Worm (Caenorhabditis elegans): ENCODE results near the gene cat-4.

The cat-4 gene

DNA sequence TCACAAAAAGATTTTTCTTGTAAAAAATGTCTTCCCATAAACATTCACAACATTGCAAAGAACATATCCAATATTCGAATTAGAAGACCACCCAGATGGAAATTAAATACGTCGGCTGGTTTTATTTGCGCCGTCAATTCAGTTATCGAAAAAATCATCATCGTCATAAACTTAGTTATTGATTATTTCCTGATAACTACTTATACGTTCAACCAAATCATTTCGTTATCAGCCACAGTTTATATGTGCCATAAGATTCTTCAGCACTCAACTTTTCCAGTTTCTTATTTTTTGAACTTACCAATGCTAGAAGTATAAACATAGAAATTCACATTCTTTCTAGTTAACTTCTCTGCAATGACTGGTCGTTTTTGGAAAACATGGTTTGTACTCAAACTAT is 16.0 kb downstream of the cat-4 start:
- TF ChIP-seq dao-5 (tag; optimal IDR thresholded peaks at IDR 0.05) (no peak), him-1 (tag; optimal IDR thresholded peaks at IDR 0.05) (no peak), W03F9.2 (tag; optimal IDR thresholded peaks at IDR 0.05) (no peak)

DNA sequence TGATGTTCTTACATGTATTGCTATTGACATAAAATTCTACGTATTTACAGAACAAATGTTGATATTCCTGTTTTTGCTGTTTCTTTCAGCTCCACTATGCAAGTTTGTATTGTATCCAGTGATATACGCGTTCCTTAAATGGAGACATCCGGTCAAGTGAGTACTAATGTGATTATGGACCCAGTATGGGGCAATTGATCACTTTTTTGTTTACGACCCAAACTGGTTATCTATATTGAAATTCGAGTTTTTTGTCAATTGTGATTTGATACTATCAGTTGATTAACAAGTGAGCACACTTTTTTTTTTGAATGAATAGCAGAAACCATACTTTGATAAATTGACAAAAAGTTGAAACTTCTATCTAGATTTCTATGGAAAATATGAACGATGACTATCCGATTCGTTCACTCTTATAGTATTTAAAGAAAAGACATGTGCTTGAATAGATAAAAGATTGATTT is 17.2 kb downstream of the cat-4 start, which contains the start of gene T21C9.6:
T21C9.6 (plus strand) TSS at position 51 of the 464 bp plus-strand sequence.
- TF ChIP-seq him-1 (tag; optimal IDR thresholded peaks at IDR 0.05) (no peak), W03F9.2 (tag; optimal IDR thresholded peaks at IDR 0.05) (no peak), dao-5 (tag; optimal IDR thresholded peaks at IDR 0.05) (no peak)

DNA sequence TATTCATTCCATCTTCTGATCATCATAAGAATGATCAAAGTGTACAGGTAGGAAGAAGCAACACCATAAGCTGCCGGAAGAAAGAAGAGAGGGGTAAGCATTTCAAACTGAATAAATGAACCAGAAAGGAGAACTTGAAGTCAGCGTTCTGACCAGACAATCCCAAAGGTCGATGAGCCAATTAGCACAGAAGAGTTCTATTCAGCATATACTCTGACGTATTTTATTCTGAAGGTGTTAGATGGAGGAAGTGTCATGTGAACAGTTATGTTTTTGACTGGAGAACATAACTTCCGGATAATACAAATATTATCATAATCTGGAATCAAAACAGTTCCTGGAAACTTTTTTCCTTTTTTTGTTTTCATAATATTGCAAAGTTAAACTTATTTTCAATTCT is 24.0 kb downstream of the cat-4 start, which contains the start of gene srg-32:
srg-32 (minus strand) TSS at position 101 of the 400 bp plus-strand sequence.
- no peak for TF ChIP-seq W03F9.2 (tag; optimal IDR thresholded peaks at IDR 0.05)
- TF ChIP-seq dao-5 (tag; optimal IDR thresholded peaks at IDR 0.05), result no peak
- no peak for TF ChIP-seq him-1 (tag; optimal IDR thresholded peaks at IDR 0.05)

DNA sequence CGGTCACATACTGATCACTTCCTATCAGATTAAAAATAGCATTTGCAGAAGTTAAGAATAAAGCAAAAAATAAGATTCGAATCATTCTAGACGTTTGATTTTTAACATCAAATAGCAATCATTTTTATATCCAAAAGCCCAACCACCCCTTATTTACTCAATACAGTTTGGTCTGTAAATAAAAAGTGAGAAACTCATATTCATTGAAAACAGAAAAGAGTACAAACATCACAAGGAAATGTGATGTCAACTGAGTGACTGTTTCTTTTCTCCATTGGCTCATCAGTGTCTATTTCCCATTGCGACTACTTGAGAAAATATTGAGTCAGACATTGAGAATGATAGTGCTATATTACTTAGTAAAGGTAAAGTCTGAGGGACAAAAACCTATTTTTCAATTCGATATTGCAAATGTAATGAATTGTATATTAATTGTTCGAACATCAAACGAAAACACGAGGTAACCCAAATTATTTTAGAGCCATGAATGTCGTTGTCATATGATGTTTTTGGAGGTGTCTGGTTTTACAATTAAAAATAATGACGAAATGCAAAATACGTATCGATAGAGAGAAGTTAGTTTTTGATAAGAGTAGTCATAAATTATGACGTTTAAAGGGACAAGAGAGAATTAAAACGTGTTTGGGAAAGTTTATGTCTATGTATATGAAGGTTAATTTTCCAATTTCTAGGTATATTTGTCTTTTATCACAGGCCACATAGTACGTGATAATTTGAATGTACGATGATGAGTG is 25.3 kb downstream of the cat-4 start, which contains the start of gene ttr-23:
ttr-23 (minus strand) TSS at position 87 of the 755 bp plus-strand sequence.
- TF ChIP-seq dao-5 (tag; optimal IDR thresholded peaks at IDR 0.05) (no peak), W03F9.2 (tag; optimal IDR thresholded peaks at IDR 0.05) (no peak), him-1 (tag; optimal IDR thresholded peaks at IDR 0.05) (no peak)

DNA sequence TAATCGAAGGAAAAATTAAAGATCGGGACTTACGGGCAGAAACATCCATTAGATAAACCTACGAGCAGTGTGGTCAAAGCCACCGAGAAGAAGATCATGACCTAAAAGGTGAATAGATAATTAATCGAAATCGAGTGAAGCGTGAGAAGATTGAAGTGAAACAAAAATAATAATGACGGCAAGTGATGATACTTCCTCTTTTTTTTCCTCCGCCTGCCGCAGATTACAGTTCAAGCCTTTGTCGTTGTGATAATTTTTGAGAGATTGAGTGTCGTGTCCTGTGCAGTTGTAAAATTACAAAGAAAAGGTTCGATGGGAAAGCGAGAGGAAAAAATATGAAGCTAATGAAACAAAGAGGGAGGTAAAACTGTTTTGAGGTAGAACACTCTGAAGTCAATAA is 27.8 kb downstream of the cat-4 start, which contains the start of gene T21C9.9:
T21C9.9 (minus strand) TSS at position 101 of the 400 bp plus-strand sequence.
- TF ChIP-seq him-1 (tag; optimal IDR thresholded peaks at IDR 0.05), result no peak
- no peak for TF ChIP-seq W03F9.2 (tag; optimal IDR thresholded peaks at IDR 0.05)
- no peak for TF ChIP-seq dao-5 (tag; optimal IDR thresholded peaks at IDR 0.05)

DNA sequence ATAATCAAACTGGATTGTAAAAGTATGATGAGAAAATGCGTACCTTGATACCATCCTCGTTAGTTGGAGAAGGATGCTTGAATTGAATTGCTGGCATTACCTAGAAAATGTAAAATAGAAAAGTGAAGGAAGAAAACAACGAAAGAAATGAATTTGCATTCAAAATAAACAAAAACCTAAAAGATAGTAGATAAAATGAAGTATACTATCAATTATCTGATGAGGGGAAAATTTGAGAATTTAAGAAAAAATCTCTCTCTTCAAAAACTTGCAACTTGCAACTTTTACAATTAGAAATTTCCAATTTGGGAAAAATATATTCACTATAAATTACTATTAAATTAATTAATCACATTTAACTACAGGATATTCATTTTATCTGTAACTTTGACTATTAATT is 30.1 kb downstream of the cat-4 start, which contains the start of gene T21C9.11:
T21C9.11 (minus strand) TSS at position 101 of the 400 bp plus-strand sequence.
- no peak for TF ChIP-seq him-1 (tag; optimal IDR thresholded peaks at IDR 0.05)
- TF ChIP-seq dao-5 (tag; optimal IDR thresholded peaks at IDR 0.05), result no peak
- no peak for TF ChIP-seq W03F9.2 (tag; optimal IDR thresholded peaks at IDR 0.05)

DNA sequence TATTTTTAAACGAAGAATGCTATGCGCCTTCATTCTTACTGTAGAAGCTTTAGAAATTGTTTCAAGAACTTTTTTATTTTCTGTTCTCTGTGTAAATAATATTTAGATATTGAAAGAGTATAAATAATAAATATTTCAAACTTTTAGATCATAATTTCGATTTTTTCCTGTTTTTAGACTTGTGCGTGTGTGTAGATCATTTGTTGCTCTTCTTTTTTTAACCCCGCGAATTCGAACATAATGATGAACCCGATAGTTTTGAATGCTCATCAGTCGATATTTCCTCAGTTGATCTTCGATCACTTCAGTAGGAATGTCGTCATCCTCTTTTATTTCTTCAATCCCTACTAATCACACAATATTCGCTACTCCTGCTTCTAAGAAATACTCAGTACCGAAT is 32.6 kb downstream of the cat-4 start, which contains the start of gene T21C9.13:
T21C9.13 (plus strand) TSS at position 33 of the 400 bp plus-strand sequence.
- no peak for TF ChIP-seq him-1 (tag; optimal IDR thresholded peaks at IDR 0.05)
- TF ChIP-seq W03F9.2 (tag; optimal IDR thresholded peaks at IDR 0.05), result no peak
- no peak for TF ChIP-seq dao-5 (tag; optimal IDR thresholded peaks at IDR 0.05)

DNA sequence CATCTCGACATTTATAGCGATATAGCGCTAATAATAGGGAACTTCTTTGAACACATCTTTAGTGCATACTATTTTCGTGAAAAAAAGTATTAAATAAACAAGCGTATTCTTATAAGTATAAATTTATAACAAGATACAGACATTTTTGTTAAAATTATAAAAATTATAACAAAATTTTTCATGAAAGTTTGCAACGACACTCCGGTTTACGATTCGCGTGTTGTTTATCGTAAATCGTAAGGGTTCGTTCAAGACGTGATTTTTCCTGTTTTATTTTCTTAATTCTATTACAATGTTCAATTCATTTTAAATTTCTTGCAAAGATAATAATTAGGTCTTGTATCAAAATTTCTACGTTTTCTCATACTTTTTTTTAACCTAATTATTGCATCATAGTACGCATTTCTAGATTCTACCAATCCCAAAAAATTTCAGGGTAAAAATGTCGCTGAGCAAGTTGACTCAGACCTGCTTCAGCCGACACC is 34.0 kb downstream of the cat-4 start, which contains the start of gene scpl-4:
scpl-4 (plus strand) TSS at position 435 of the 485 bp plus-strand sequence.
- no peak for TF ChIP-seq dao-5 (tag; optimal IDR thresholded peaks at IDR 0.05)
- TF ChIP-seq W03F9.2 (tag; optimal IDR thresholded peaks at IDR 0.05), result no peak
- TF ChIP-seq him-1 (tag; optimal IDR thresholded peaks at IDR 0.05), result no peak

DNA sequence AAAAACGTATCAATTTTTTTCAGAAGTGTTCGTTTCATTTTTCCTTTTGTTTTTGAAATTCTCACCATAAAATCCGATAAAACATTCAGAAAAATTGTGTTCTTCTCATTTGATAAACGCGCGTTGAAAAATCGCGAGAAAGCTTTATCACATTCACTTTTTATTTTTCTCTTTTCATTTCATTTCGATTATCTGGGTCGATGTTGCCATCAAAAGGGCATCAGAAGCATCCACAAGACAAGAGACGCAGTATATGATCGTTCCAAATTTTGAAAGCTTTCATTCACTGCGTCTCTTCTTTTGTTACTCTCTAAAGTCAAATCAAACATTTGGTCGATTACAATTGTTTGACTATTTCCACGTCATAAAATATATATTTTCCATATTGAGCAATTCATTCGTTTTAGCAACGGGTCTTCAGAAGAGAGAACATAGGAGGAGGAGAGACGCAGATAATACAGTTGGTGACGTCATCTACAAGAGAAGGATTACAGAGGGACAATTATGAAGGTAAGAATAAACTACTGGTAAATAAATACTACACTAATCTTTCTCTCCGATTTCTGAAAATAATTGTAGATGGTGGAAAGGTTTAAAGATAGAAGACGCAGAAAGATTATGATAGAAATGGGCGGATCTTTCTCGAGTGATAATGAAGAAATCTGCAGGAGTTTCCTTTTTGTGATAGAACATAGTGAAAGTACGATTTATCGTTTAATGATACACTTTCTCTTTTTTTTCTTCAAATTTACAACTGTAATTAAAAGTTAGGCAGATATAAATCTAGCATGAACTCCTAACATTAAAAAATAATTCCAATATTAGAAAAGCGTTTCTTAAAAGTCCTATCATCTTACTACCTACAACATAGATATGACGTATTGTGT is 37.6 kb downstream of the cat-4 start, which contains the start of gene H27A22.1:
H27A22.1 (plus strand) TSS at position 505 of the 887 bp plus-strand sequence.
- TF ChIP-seq him-1 (tag; optimal IDR thresholded peaks at IDR 0.05) (no peak), dao-5 (tag; optimal IDR thresholded peaks at IDR 0.05) (no peak), W03F9.2 (tag; optimal IDR thresholded peaks at IDR 0.05) (no peak)

DNA sequence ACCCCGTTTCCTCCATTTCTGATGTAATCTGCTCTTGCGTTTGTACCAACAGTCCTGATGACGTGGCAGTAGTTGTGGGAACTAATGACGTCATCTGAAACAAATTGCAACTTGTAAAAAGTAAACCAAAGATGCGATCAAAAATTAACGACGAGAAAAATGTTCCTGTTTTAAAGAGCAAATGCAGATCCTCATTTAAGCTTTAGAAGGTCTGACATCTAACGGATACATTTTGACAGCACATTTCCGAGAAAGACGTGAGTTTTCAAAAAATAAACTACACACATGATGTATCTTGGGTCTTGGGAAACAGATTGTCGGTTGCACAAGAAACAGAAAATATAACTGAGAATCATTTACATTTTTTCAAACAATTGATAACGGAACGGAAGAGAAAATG is 50.8 kb downstream of the cat-4 start, which contains the start of gene H09F14.1:
H09F14.1 (minus strand) TSS at position 101 of the 400 bp plus-strand sequence.
- TF ChIP-seq dao-5 (tag; optimal IDR thresholded peaks at IDR 0.05), result no peak
- TF ChIP-seq W03F9.2 (tag; optimal IDR thresholded peaks at IDR 0.05), result no peak
- TF ChIP-seq him-1 (tag; optimal IDR thresholded peaks at IDR 0.05), result no peak

Data from whole organism, L4/young adult.